Worm (Caenorhabditis elegans): ENCODE measurements around the gene fbxb-92.

DNA sequence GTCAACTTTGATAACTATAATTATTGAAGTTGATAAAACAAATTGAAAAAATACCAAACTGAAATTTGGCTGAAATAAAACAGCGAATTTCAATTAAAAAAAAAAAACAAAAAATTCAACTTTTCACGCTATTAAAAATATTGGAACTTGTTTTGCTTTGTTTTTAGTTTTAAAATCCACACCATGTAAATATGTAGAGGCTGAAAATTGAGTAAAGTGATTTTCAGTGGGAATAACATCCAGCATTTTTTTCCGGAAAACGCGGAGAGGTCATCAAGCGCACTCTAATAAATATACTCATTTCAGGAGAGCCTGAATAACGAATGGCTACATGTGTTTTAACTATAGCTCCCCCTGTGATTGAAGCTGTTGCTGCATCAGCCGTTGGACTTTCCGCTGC is 6.3 kb upstream of the fbxb-92 start, which contains the start of gene rcd-1:
- TF ChIP-seq nhr-76 (tag; optimal IDR thresholded peaks at IDR 0.05) (no peak), elt-2 (tag; optimal IDR thresholded peaks at IDR 0.05) (no peak), ZK546.5 (tag; optimal IDR thresholded peaks at IDR 0.05) (no peak), ztf-11 (tag; optimal IDR thresholded peaks at IDR 0.05) (no peak), snpc-4 (tag; optimal IDR thresholded peaks at IDR 0.05) (no peak), skn-1 (tag; optimal IDR thresholded peaks at IDR 0.05) (no peak), tbx-2 (tag; optimal IDR thresholded peaks at IDR 0.05) (no peak), fkh-10 (GFP tag; optimal IDR thresholded peaks at IDR 0.05) (no peak)
